Worm (Caenorhabditis elegans) whole organism, midembryonic: Measurements from ENCODE around the gene R09E12.9.

Experiments
- T22C8.4 ChIP-seq: fragments of 200-800 bp; sonication (Bioruptor generic); IDR thresholded peaks from 2 replicates; pipeline ENCODE4 v1.3.6; 2022; ENCODE audit warnings: missing genetic modification characterization, missing compliant biosample characterization
- cog-1 ChIP-seq: sonication (generic microtip); optimal IDR thresholded peaks from 2 replicates; lab custom pipeline; 2016; ENCODE audit warnings: missing genetic modification characterization, missing compliant biosample characterization
- flt-1 ChIP-seq: fragments of 200-800 bp; sonication (Bioruptor generic); IDR thresholded peaks from 2 replicates; pipeline ENCODE4 v1.3.6; 2022; ENCODE audit warnings: missing genetic modification characterization, missing compliant biosample characterization
- klf-2 ChIP-seq: fragments of 200-800 bp; sonication (Bioruptor generic); conservative IDR thresholded peaks from 2 replicates; pipeline ENCODE4 v1.3.6; 2022; ENCODE audit warnings: missing genetic modification reagents, missing genetic modification characterization, missing compliant biosample characterization
- med-1 ChIP-seq: sonication (generic microtip); optimal IDR thresholded peaks from 2 replicates; lab custom pipeline; 2017; ENCODE audit warnings: missing genetic modification characterization, mild to moderate bottlenecking, missing compliant biosample characterization, antibody characterized with exemption, missing genetic modification reagents; ENCODE audit not compliant: insufficient read depth
- ref-1 ChIP-seq: fragments of 200-800 bp; sonication (Bioruptor generic); conservative IDR thresholded peaks from 2 replicates; pipeline ENCODE4 v1.3.6; 2022; ENCODE audit warnings: missing genetic modification reagents, missing genetic modification characterization, missing compliant biosample characterization
- tab-1 ChIP-seq: fragments of 200-800 bp; sonication (Bioruptor generic); IDR thresholded peaks from 2 replicates; pipeline ENCODE4 v1.3.6; 2022; ENCODE audit warnings: missing genetic modification characterization, missing compliant biosample characterization
- ztf-23 ChIP-seq: fragments of 200-800 bp; sonication (Bioruptor generic); IDR thresholded peaks from 2 replicates; pipeline ENCODE4 v1.3.6; 2022; ENCODE audit warnings: missing genetic modification reagents, missing genetic modification characterization, missing compliant biosample characterization
- ztf-29 ChIP-seq: fragments of 200-800 bp; sonication (Bioruptor generic); IDR thresholded peaks from 2 replicates; pipeline ENCODE4 v1.3.6; 2022; ENCODE audit warnings: missing genetic modification reagents, missing genetic modification characterization, missing compliant biosample characterization

DNA sequence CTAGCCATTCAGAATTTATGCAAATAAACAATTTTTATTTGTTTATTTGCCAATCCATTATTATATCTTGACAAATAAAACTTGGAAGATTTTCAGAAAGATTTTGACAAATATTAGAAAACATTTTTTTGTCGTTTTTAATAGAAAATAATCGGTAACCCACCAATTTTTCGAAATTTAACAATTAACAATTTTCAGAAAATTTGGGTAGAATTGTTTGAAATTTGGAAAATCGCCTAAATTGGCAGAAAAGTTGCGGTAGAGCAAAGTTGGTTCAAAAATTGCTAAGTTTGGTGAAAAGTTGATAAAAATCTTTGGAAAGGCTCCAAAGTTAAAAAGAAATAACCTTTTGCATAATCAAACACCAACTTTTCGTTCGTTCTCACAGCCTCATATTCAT lies 30.9 kb downstream of the R09E12.9 start:
- TF ChIP-seq ztf-23 (GFP tag; lab: Robert Waterston, UW) = no peak
- TF ChIP-seq flt-1 (GFP tag; lab: Robert Waterston, UW) = no peak
- TF ChIP-seq med-1 (GFP tag; lab: Kevin White, UChicago) = no peak
- TF ChIP-seq ztf-29 (GFP tag; lab: Robert Waterston, UW) = no peak
- TF ChIP-seq cog-1 = no peak
- no peak for TF ChIP-seq tab-1 (GFP tag; lab: Robert Waterston, UW)
- TF ChIP-seq ref-1 (GFP tag; lab: Robert Waterston, UW) = no peak
- no peak for TF ChIP-seq T22C8.4
- no peak for TF ChIP-seq klf-2 (GFP tag; lab: Robert Waterston, UW)
